Fruit fly (Drosophila melanogaster): ENCODE data around the gene CG14341.

- TF ChIP-seq CTCF (optimal IDR thresholded peaks at IDR 0.05), result peak; percentile 11 to 51
- no peak for TF ChIP-seq CG8478 (optimal IDR thresholded peaks at IDR 0.05)
These were observed 48.2 kb upstream of the CG14341 start for dm6 chr2L:1118149-1118548.

All from S2 (cell line).